Fruit fly (Drosophila melanogaster) whole organism: Measurements from ENCODE around the gene NSD.

Experiments
- EcR ChIP-seq, 2 experiments: fragments of >200 bp; optimal IDR thresholded peaks; 2 replicates each; lab custom pipeline; 2017; ENCODE audit warnings: missing biosample characterization in 2 of 2, missing genetic modification characterization in 2 of 2, missing genetic modification reagents in 2 of 2
- usp ChIP-seq: fragments of >200 bp; optimal IDR thresholded peaks from 2 replicates; lab custom pipeline; 2017; ENCODE audit warnings: missing biosample characterization, missing genetic modification characterization, mixed read lengths

dm6 chr3R:27957967-27958366 lies 20.3 kb upstream of the NSD start:
- TF ChIP-seq usp (no peak), EcR (GFP tag; optimal IDR thresholded peaks at IDR 0.05; lab: Kevin White, UChicago) (no peak)
